Fruit fly (Drosophila melanogaster) whole organism, embryonic: ENCODE data around the gene clumsy.

ENCODE experiments used
- Ada2b ChIP-seq: fragments of 200-800 bp; sonication (Bioruptor generic); IDR thresholded peaks from 2 replicates; pipeline ENCODE4 v1.3.6; 2022; ENCODE audit warnings: missing biosample characterization, missing genetic modification characterization
- Mad ChIP-seq: fragments of 200-800 bp; sonication (Bioruptor generic); optimal IDR thresholded peaks from 2 replicates; lab custom pipeline; 2016; ENCODE audit warnings: missing biosample characterization, missing genetic modification characterization
- ftz-f1 ChIP-seq: fragments of 200-800 bp; sonication (Bioruptor generic); optimal IDR thresholded peaks from 2 replicates; lab custom pipeline; 2016; ENCODE audit warnings: missing biosample characterization, missing genetic modification characterization

DNA sequence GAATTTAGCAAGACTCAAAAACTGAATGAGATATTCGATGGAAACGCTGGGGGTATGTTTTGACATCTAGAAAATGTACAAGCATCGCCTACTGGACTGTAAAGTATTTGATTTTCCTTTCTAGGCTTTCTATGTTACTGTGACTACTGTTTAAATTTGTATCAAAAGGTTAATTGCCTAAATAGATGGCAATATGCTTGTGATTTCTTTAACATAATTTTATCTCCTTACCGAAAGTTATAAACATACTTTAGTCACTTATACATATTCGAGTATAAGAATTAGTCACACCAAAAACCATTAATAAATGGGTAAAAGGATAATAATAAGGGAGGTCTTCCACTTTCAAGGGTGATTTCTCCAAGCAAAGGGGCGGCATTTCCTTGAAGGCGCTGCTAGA, 3.6 kb upstream of the clumsy start, which contains the start of gene CG31988:
- TF ChIP-seq Ada2b (GFP tag; lab: Robert Waterston, UW), result no peak
- no peak for TF ChIP-seq Mad
- no peak for TF ChIP-seq ftz-f1
